Worm (Caenorhabditis elegans) whole organism, L2 larva: ENCODE data around the gene zig-6.

ENCODE experiments used
- C34F6.9 ChIP-seq: fragments of 150-350 bp; optimal IDR thresholded peaks from 2 replicates; lab custom pipeline; 2014; ENCODE audit warnings: missing biosample characterization, missing genetic modification characterization
- F13H6.1 ChIP-seq: sonication (generic microtip); optimal IDR thresholded peaks from 2 replicates; lab custom pipeline; 2016; ENCODE audit warnings: missing genetic modification characterization, missing compliant biosample characterization
- R02D3.7 ChIP-seq: fragments of 150-350 bp; optimal IDR thresholded peaks from 2 replicates; lab custom pipeline; 2014; ENCODE audit warnings: missing biosample characterization, missing genetic modification characterization
- Y55F3AM.14 ChIP-seq: fragments of 200-800 bp; sonication (Bioruptor generic); optimal IDR thresholded peaks from 2 replicates; lab custom pipeline; 2018; ENCODE audit warnings: mild to moderate bottlenecking, missing genetic modification characterization, missing compliant biosample characterization
- alr-1 ChIP-seq: fragments of 150-350 bp; optimal IDR thresholded peaks from 2 replicates; lab custom pipeline; 2014; ENCODE audit warnings: missing biosample characterization, missing genetic modification characterization
- aly-2 ChIP-seq: fragments of 150-350 bp; optimal IDR thresholded peaks from 2 replicates; lab custom pipeline; 2014; ENCODE audit warnings: missing biosample characterization, missing genetic modification characterization
- ama-1 ChIP-seq: fragments of 150-350 bp; optimal IDR thresholded peaks from 2 replicates; lab custom pipeline; 2018; ENCODE audit warnings: inconsistent platforms
- blmp-1 ChIP-seq: sonication (generic microtip); optimal IDR thresholded peaks from 2 replicates; lab custom pipeline; 2017; ENCODE audit warnings: missing genetic modification characterization, mild to moderate bottlenecking, missing compliant biosample characterization, antibody characterized with exemption, moderate library complexity; ENCODE audit not compliant: insufficient read depth
- ceh-16 ChIP-seq: fragments of 150-350 bp; optimal IDR thresholded peaks from 2 replicates; lab custom pipeline; 2014; ENCODE audit warnings: missing biosample characterization, missing genetic modification characterization
- ceh-82 ChIP-seq: fragments of 150-350 bp; optimal IDR thresholded peaks from 2 replicates; lab custom pipeline; 2014; ENCODE audit warnings: missing biosample characterization, missing genetic modification characterization
- crh-2 ChIP-seq: sonication (generic microtip); optimal IDR thresholded peaks from 2 replicates; lab custom pipeline; 2017; ENCODE audit warnings: missing biosample characterization, missing genetic modification characterization
- dmd-4 ChIP-seq: sonication (generic microtip); optimal IDR thresholded peaks from 2 replicates; lab custom pipeline; 2017; ENCODE audit warnings: missing biosample characterization, missing genetic modification characterization
- egl-27 ChIP-seq: sonication (generic microtip); optimal IDR thresholded peaks from 3 replicates; lab custom pipeline; 2017; ENCODE audit warnings: missing biosample characterization, missing genetic modification reagents, missing genetic modification characterization
- elt-1 ChIP-seq: fragments of 150-350 bp; optimal IDR thresholded peaks from 2 replicates; lab custom pipeline; 2014; ENCODE audit warnings: missing biosample characterization, missing genetic modification characterization
- elt-3 ChIP-seq: sonication (generic microtip); optimal IDR thresholded peaks from 2 replicates; lab custom pipeline; 2017; ENCODE audit warnings: missing biosample characterization, missing genetic modification characterization
- gmeb-1 ChIP-seq: fragments of 150-350 bp; optimal IDR thresholded peaks from 2 replicates; lab custom pipeline; 2014; ENCODE audit warnings: missing biosample characterization, missing genetic modification characterization
- lin-11 ChIP-seq: fragments of 150-350 bp; sonication (generic microtip); optimal IDR thresholded peaks from 2 replicates; lab custom pipeline; 2014; ENCODE audit warnings: missing biosample characterization, missing genetic modification characterization, inconsistent platforms, mixed read lengths
- lin-13 ChIP-seq: fragments of 150-350 bp; optimal IDR thresholded peaks from 2 replicates; lab custom pipeline; 2014; ENCODE audit warnings: missing biosample characterization, missing genetic modification reagents, missing genetic modification characterization
- lsy-2 ChIP-seq, 2 experiments: fragments of 150-350 bp in 1 of 2; sonication (generic microtip) in 1 of 2; optimal IDR thresholded peaks; 2 replicates each; lab custom pipeline; 2014 to 2017; ENCODE audit warnings: missing biosample characterization in 2 of 2, missing genetic modification characterization in 2 of 2
- mab-5 ChIP-seq: fragments of 150-350 bp; optimal IDR thresholded peaks from 2 replicates; lab custom pipeline; 2014; ENCODE audit warnings: missing biosample characterization, missing genetic modification characterization
- mbf-1 ChIP-seq: sonication (generic microtip); optimal IDR thresholded peaks from 2 replicates; lab custom pipeline; 2017; ENCODE audit warnings: missing biosample characterization, missing genetic modification characterization
- nhr-11 ChIP-seq: fragments of 150-350 bp; optimal IDR thresholded peaks from 2 replicates; lab custom pipeline; 2014; ENCODE audit warnings: missing biosample characterization, missing genetic modification characterization
- nhr-129 ChIP-seq: fragments of 150-350 bp; optimal IDR thresholded peaks from 2 replicates; lab custom pipeline; 2014; ENCODE audit warnings: missing biosample characterization, missing genetic modification characterization
- nhr-21 ChIP-seq: fragments of 150-350 bp; optimal IDR thresholded peaks from 2 replicates; lab custom pipeline; 2014; ENCODE audit warnings: missing biosample characterization, missing genetic modification characterization
- nhr-23 ChIP-seq: fragments of 150-350 bp; optimal IDR thresholded peaks from 2 replicates; lab custom pipeline; 2014; ENCODE audit warnings: missing biosample characterization, missing genetic modification reagents, missing genetic modification characterization
- nhr-25 ChIP-seq: fragments of 150-350 bp; sonication (generic microtip); optimal IDR thresholded peaks from 3 replicates; lab custom pipeline; 2014; ENCODE audit warnings: missing biosample characterization, missing genetic modification characterization
- nhr-77 ChIP-seq: fragments of 150-350 bp; optimal IDR thresholded peaks from 2 replicates; lab custom pipeline; 2014; ENCODE audit warnings: missing biosample characterization, missing genetic modification characterization
- peb-1 ChIP-seq: fragments of 150-350 bp; optimal IDR thresholded peaks from 2 replicates; lab custom pipeline; 2014; ENCODE audit warnings: missing biosample characterization, missing genetic modification characterization
- sem-4 ChIP-seq: fragments of 150-350 bp; optimal IDR thresholded peaks from 2 replicates; lab custom pipeline; 2014; ENCODE audit warnings: missing biosample characterization, missing genetic modification reagents, missing genetic modification characterization
- skn-1 ChIP-seq: sonication (generic microtip); optimal IDR thresholded peaks from 2 replicates; lab custom pipeline; 2017; ENCODE audit warnings: missing biosample characterization, missing genetic modification characterization
- sma-3 ChIP-seq: sonication (generic microtip); optimal IDR thresholded peaks from 2 replicates; lab custom pipeline; 2016; ENCODE audit warnings: missing genetic modification reagents, missing genetic modification characterization, missing compliant biosample characterization
- sma-9 ChIP-seq, 2 experiments: fragments of 150-350 bp in 1 of 2; sonication (generic microtip) in 1 of 2; optimal IDR thresholded peaks; 2 replicates each; lab custom pipeline; 2014 to 2016; ENCODE audit warnings: missing genetic modification characterization in 2 of 2, mild to moderate bottlenecking in 1 of 2, missing biosample characterization in 1 of 2, missing compliant biosample characterization in 1 of 2, missing genetic modification reagents in 1 of 2, moderate library complexity in 1 of 2
- snpc-4 ChIP-seq: fragments of 150-350 bp; optimal IDR thresholded peaks from 2 replicates; lab custom pipeline; 2014; ENCODE audit warnings: missing biosample characterization, missing genetic modification characterization
- unc-39 ChIP-seq: fragments of 150-350 bp; optimal IDR thresholded peaks from 2 replicates; lab custom pipeline; 2014; ENCODE audit warnings: missing biosample characterization, missing genetic modification characterization
- unc-55 ChIP-seq: fragments of 150-350 bp; sonication (generic microtip); optimal IDR thresholded peaks from 3 replicates; lab custom pipeline; 2014; ENCODE audit warnings: missing biosample characterization, missing genetic modification reagents, missing genetic modification characterization
- unc-62 ChIP-seq: fragments of 150-350 bp; optimal IDR thresholded peaks from 2 replicates; lab custom pipeline; 2014; ENCODE audit warnings: missing biosample characterization, missing genetic modification reagents, missing genetic modification characterization
- zag-1 ChIP-seq: fragments of 150-350 bp; optimal IDR thresholded peaks from 2 replicates; lab custom pipeline; 2014; ENCODE audit warnings: missing biosample characterization, missing genetic modification characterization
- ztf-1 ChIP-seq: fragments of 200-800 bp; sonication (Bioruptor generic); conservative IDR thresholded peaks from 2 replicates; pipeline ENCODE4 v1.3.6; 2022; ENCODE audit warnings: missing genetic modification characterization, missing compliant biosample characterization
- ztf-4 ChIP-seq: fragments of 150-350 bp; optimal IDR thresholded peaks from 2 replicates; lab custom pipeline; 2014; ENCODE audit warnings: missing biosample characterization, missing genetic modification characterization

zig-6 gene

ce11 chrX:5213565-5213964 lies 24.7 kb upstream of the zig-6 start (continued):
- no peak for TF ChIP-seq ceh-16
- no peak for TF ChIP-seq R02D3.7
- no peak for TF ChIP-seq nhr-25 (tag; lab: Kevin White, UChicago)
- TF ChIP-seq C34F6.9 (tag; lab: Kevin White, UChicago): no peak
- TF ChIP-seq elt-1: no peak
- peak; percentile 72 for TF ChIP-seq crh-2 (tag; lab: Kevin White, UChicago)
- no peak for TF ChIP-seq sem-4 (tag; lab: Kevin White, UChicago)
- peak; percentile 93 for TF ChIP-seq nhr-129 (tag; lab: Kevin White, UChicago)
- peak in 1 of 2 experiments; percentile 9 for TF ChIP-seq lsy-2 (tag; optimal IDR thresholded peaks at IDR 0.05; lab: Kevin White, UChicago)
- TF ChIP-seq dmd-4 (tag; lab: Kevin White, UChicago): no peak
- TF ChIP-seq blmp-1: no peak
- TF ChIP-seq ztf-4 (tag; lab: Kevin White, UChicago): no peak

ce11 chrX:5213032-5213431 lies 24.2 kb upstream of the zig-6 start:
- TF ChIP-seq alr-1 (tag; lab: Kevin White, UChicago) (no peak), lin-11 (tag; lab: Kevin White, UChicago) (no peak), sma-9 (GFP tag; optimal IDR thresholded peaks at IDR 0.05; lab: Kevin White, UChicago) (peak; percentile 1), sma-9 (tag; optimal IDR thresholded peaks at IDR 0.05; lab: Kevin White, UChicago) (no peak), nhr-11 (tag; lab: Kevin White, UChicago) (peak; percentile 11), C34F6.9 (tag; lab: Kevin White, UChicago) (no peak), sma-3 (GFP tag; lab: Kevin White, UChicago) (no peak), skn-1 (tag; lab: Kevin White, UChicago) (no peak), lin-13 (GFP tag; lab: Kevin White, UChicago) (peak; percentile 20), mab-5 (no peak), sem-4 (tag; lab: Kevin White, UChicago) (peak; percentile 50), nhr-129 (tag; lab: Kevin White, UChicago) (peak; percentile 98), lsy-2 (tag; optimal IDR thresholded peaks at IDR 0.05; lab: Kevin White, UChicago) (peak in 1 of 2 experiments; percentile 15), ama-1 (lab: Kevin White, UChicago) (peak; percentile 17), zag-1 (peak; percentile 19)
- TF ChIP-seq, all 48 proteins: peak for 8

ce11 chrX:5210927-5211655 lies 22.2 kb upstream of the zig-6 start:
- peak; percentile 6 for TF ChIP-seq sma-9 (GFP tag; optimal IDR thresholded peaks at IDR 0.05; lab: Kevin White, UChicago)
- TF ChIP-seq sma-9 (tag; optimal IDR thresholded peaks at IDR 0.05; lab: Kevin White, UChicago): no peak
- TF ChIP-seq unc-39 (tag; lab: Kevin White, UChicago): no peak

- TF ChIP-seq zag-1 (no peak), unc-55 (GFP tag; lab: Kevin White, UChicago) (peak; percentile 30), lsy-2 (tag; optimal IDR thresholded peaks at IDR 0.05; lab: Kevin White, UChicago) (peak in 1 of 2 experiments; percentile 39), nhr-11 (tag; lab: Kevin White, UChicago) (no peak), ceh-16 (no peak), sem-4 (tag; lab: Kevin White, UChicago) (no peak), sma-9 (GFP tag; optimal IDR thresholded peaks at IDR 0.05; lab: Kevin White, UChicago) (peak; percentile 74), sma-9 (tag; optimal IDR thresholded peaks at IDR 0.05; lab: Kevin White, UChicago) (no peak), mbf-1 (no peak), crh-2 (tag; lab: Kevin White, UChicago) (peak; percentile 31), peb-1 (tag; lab: Kevin White, UChicago) (no peak), ztf-4 (tag; lab: Kevin White, UChicago) (peak; percentile 10), unc-62 (no peak), egl-27 (tag; lab: Kevin White, UChicago) (no peak), dmd-4 (tag; lab: Kevin White, UChicago) (no peak), nhr-77 (tag; lab: Kevin White, UChicago) (no peak), mab-5 (no peak), alr-1 (tag; lab: Kevin White, UChicago) (no peak), nhr-25 (tag; lab: Kevin White, UChicago) (no peak), C34F6.9 (tag; lab: Kevin White, UChicago) (peak; percentile 22), F13H6.1 (tag; lab: Kevin White, UChicago) (peak; percentile 72), unc-39 (tag; lab: Kevin White, UChicago) (no peak), elt-3 (tag; lab: Kevin White, UChicago) (no peak), nhr-21 (tag; lab: Kevin White, UChicago) (no peak), skn-1 (tag; lab: Kevin White, UChicago) (no peak), ztf-1 (no peak), sma-3 (GFP tag; lab: Kevin White, UChicago) (no peak), blmp-1 (no peak), lin-13 (GFP tag; lab: Kevin White, UChicago) (no peak), lin-11 (tag; lab: Kevin White, UChicago) (no peak), nhr-23 (no peak), gmeb-1 (tag; lab: Kevin White, UChicago) (no peak), snpc-4 (tag; lab: Kevin White, UChicago) (no peak), nhr-129 (tag; lab: Kevin White, UChicago) (peak; percentile 84), ceh-82 (no peak), Y55F3AM.14 (GFP tag; lab: Kevin White, UChicago) (no peak), aly-2 (no peak)
Observed at ce11 chrX:5210524-5210923, 21.6 kb upstream of the zig-6 start.
